Worm (Caenorhabditis elegans) whole organism, early embryonic: Measurements from ENCODE around the gene C13A2.9.
"Not testable (repeated sequence)": the region's sequence is repeated elsewhere in the genome, so short reads cannot be mapped to it uniquely, and the experiment has no call there.

Experiments
- B0310.2 ChIP-seq: sonication (generic microtip); optimal IDR thresholded peaks from 2 replicates; lab custom pipeline; 2016; ENCODE audit warnings: mild to moderate bottlenecking, missing genetic modification characterization, missing compliant biosample characterization
- F13C5.2 ChIP-seq: sonication (generic microtip); optimal IDR thresholded peaks from 2 replicates; lab custom pipeline; 2017; ENCODE audit warnings: mild to moderate bottlenecking, missing genetic modification characterization, inconsistent platforms, missing compliant biosample characterization
- aly-1 ChIP-seq: sonication (generic microtip); optimal IDR thresholded peaks from 2 replicates; lab custom pipeline; 2016; ENCODE audit warnings: missing genetic modification characterization, missing compliant biosample characterization
- ama-1 ChIP-seq: fragments of 150-350 bp; optimal IDR thresholded peaks from 2 replicates; lab custom pipeline; 2014
- ceh-13 ChIP-seq: fragments of 200-800 bp; sonication (Bioruptor generic); optimal IDR thresholded peaks from 2 replicates; lab custom pipeline; 2018; ENCODE audit warnings: mild to moderate bottlenecking, missing genetic modification characterization, missing compliant biosample characterization
- ceh-36 ChIP-seq: sonication (generic microtip); optimal IDR thresholded peaks from 2 replicates; lab custom pipeline; 2016; ENCODE audit warnings: missing genetic modification characterization, inconsistent platforms, missing compliant biosample characterization
- ets-7 ChIP-seq: sonication (generic microtip); optimal IDR thresholded peaks from 2 replicates; lab custom pipeline; 2016; ENCODE audit warnings: missing genotype, missing genetic modification characterization, missing compliant biosample characterization
- flt-1 ChIP-seq: fragments of 200-800 bp; sonication (Bioruptor generic); IDR thresholded peaks from 2 replicates; pipeline ENCODE4 v1.3.6; 2022; ENCODE audit warnings: missing genetic modification characterization, missing compliant biosample characterization
- hmbx-1 ChIP-seq: sonication (generic microtip); optimal IDR thresholded peaks from 2 replicates; lab custom pipeline; 2016; ENCODE audit warnings: mild to moderate bottlenecking, missing genetic modification characterization, missing compliant biosample characterization
- hmg-4 ChIP-seq: fragments of 200-800 bp; sonication (Bioruptor generic); optimal IDR thresholded peaks from 2 replicates; lab custom pipeline; 2018; ENCODE audit warnings: mild to moderate bottlenecking, missing genetic modification characterization, missing compliant biosample characterization
- hnd-1 ChIP-seq: sonication (generic microtip); optimal IDR thresholded peaks from 2 replicates; lab custom pipeline; 2016; ENCODE audit warnings: missing genetic modification characterization, missing compliant biosample characterization
- pes-1 ChIP-seq: fragments of 200-800 bp; sonication (Bioruptor generic); IDR thresholded peaks from 2 replicates; pipeline ENCODE4 v1.3.6; 2022; ENCODE audit warnings: missing genetic modification reagents, missing genetic modification characterization, missing compliant biosample characterization
- scrt-1 ChIP-seq: fragments of 200-800 bp; sonication (Bioruptor generic); IDR thresholded peaks from 2 replicates; pipeline ENCODE4 v1.3.6; 2022; ENCODE audit warnings: missing genetic modification characterization, missing compliant biosample characterization
- sea-1 ChIP-seq: fragments of 200-800 bp; sonication (Bioruptor generic); conservative IDR thresholded peaks from 2 replicates; pipeline ENCODE4 v1.3.6; 2022; ENCODE audit warnings: missing genetic modification characterization, missing compliant biosample characterization
- tbx-11 ChIP-seq: fragments of 200-800 bp; sonication (Bioruptor generic); IDR thresholded peaks from 2 replicates; pipeline ENCODE4 v1.3.6; 2022; ENCODE audit warnings: missing genetic modification characterization, missing compliant biosample characterization
- tbx-37 ChIP-seq: fragments of 200-800 bp; sonication (Bioruptor generic); conservative IDR thresholded peaks from 2 replicates; pipeline ENCODE4 v1.3.6; 2022; ENCODE audit warnings: missing genetic modification reagents, missing genetic modification characterization, missing compliant biosample characterization
- tra-4 ChIP-seq: sonication (generic microtip); optimal IDR thresholded peaks from 2 replicates; lab custom pipeline; 2017; ENCODE audit warnings: missing genetic modification characterization, missing compliant biosample characterization

The C13A2.9 gene

DNA sequence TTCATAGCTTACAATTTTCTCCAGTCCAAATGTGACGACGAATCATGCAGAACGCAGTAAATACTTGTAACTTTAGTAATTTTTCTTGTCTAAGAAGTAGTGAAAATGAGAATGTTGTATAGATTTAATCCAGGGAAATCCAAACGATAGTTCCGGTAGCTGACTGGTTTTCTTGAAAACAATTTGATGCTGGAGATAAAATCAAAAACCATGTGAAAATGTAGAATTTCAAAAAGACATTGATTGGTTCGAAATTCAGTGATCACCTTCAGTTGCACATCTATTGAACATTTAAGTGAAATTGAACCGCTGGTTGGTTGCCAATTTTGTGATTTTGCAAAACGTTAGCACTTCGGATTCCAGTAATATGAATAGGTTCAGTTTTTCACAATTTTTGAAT lies at the start of gene C13A2.9:
Gene C13A2.9, minus strand, starts transcription at position 101 of the 400 bp plus-strand sequence.
- TF ChIP-seq F13C5.2 (tag; lab: Kevin White, UChicago) = no peak
- no peak for TF ChIP-seq tbx-11
- no peak for TF ChIP-seq hmbx-1 (tag; lab: Kevin White, UChicago)
- TF ChIP-seq flt-1 (GFP tag; lab: Robert Waterston, UW) = no peak
- TF ChIP-seq tbx-37 (GFP tag; lab: Robert Waterston, UW) = no peak
- TF ChIP-seq ceh-36 = no peak
- no peak for TF ChIP-seq B0310.2

ce11 chrV:7313233-7313632 lies 49.3 kb upstream of the C13A2.9 start, which contains the start of gene srx-6:
srx-6 (minus strand) TSS chrV:7313333.
- TF ChIP-seq hmbx-1 (tag; lab: Kevin White, UChicago) = no peak
- no peak for TF ChIP-seq tbx-11
- TF ChIP-seq ceh-36 = no peak
- no peak for TF ChIP-seq hmg-4 (GFP tag; lab: Kevin White, UChicago)

DNA sequence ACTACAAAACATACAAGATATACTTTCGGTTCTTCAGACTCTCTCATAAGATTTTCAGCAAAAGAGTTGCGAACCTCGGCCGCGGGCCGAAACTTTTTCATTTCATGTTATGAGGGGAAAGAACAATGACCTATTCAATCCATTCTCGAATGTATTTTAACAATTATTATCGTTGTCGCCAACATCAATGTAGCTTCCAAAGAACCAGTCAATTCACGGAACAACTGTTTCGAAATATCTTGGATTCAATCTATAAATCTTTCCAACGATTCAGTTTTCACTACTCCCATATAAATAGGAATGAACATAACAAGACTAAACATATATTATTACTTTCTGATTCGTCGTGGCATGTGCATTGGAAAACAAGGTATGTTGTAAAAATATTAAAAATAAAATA lies 43.1 kb upstream of the C13A2.9 start, which contains the start of gene F07G11.1:
Gene F07G11.1, plus strand, starts transcription at position 301 of the 400 bp plus-strand sequence.
- TF ChIP-seq tra-4 = no peak
- no peak for TF ChIP-seq aly-1 (tag; lab: Kevin White, UChicago)
- no peak for TF ChIP-seq ceh-13 (GFP tag; lab: Kevin White, UChicago)
- TF ChIP-seq tbx-11 = no peak
- no peak for TF ChIP-seq ama-1 (lab: Kevin White, UChicago)
- no peak for TF ChIP-seq B0310.2
- no peak for TF ChIP-seq sea-1 (GFP tag; lab: Robert Waterston, UW)
- no peak for TF ChIP-seq tbx-37 (GFP tag; lab: Robert Waterston, UW)
- TF ChIP-seq flt-1 (GFP tag; lab: Robert Waterston, UW) = no peak
- TF ChIP-seq ceh-36 = no peak
- TF ChIP-seq hnd-1 (tag; lab: Kevin White, UChicago) = no peak
- no peak for TF ChIP-seq ets-7
- no peak for TF ChIP-seq F13C5.2 (tag; lab: Kevin White, UChicago)
- no peak for TF ChIP-seq pes-1 (GFP tag; lab: Robert Waterston, UW)

DNA sequence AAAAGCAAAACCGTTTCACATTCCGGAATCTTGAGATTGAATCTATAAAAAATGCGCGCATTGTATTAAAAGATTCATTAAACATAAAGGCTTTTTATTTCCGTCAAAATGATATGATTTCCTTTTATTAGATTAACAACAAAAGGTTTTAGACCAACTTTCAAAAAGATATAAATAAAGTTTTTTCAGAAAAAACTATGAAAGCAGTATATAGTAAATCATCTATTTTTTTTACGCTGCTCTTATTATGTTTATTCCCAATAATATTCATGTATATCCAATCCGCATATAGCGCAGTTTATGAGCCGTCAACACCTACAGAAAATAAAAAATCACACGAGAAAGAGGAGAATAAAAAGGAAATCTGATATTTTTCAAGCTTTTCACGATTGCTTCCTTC lies 40.6 kb upstream of the C13A2.9 start, which contains the start of gene F07G11.2:
Gene F07G11.2, plus strand, starts transcription at position 301 of the 400 bp plus-strand sequence.
- TF ChIP-seq ceh-13 (GFP tag; lab: Kevin White, UChicago); sea-1 (GFP tag; lab: Robert Waterston, UW); F13C5.2 (tag; lab: Kevin White, UChicago): not testable (repeated sequence)

- TF ChIP-seq ceh-13 (GFP tag; lab: Kevin White, UChicago) = no peak
- TF ChIP-seq F13C5.2 (tag; lab: Kevin White, UChicago) = no peak
- no peak for TF ChIP-seq tbx-11
- no peak for TF ChIP-seq hnd-1 (tag; lab: Kevin White, UChicago)
- no peak for TF ChIP-seq ceh-36
- no peak for TF ChIP-seq flt-1 (GFP tag; lab: Robert Waterston, UW)
- TF ChIP-seq ama-1 (lab: Kevin White, UChicago) = no peak
- no peak for TF ChIP-seq hmg-4 (GFP tag; lab: Kevin White, UChicago)
- TF ChIP-seq pes-1 (GFP tag; lab: Robert Waterston, UW) = no peak
- TF ChIP-seq tbx-37 (GFP tag; lab: Robert Waterston, UW) = no peak
- no peak for TF ChIP-seq ets-7
- TF ChIP-seq tra-4 = no peak
- no peak for TF ChIP-seq sea-1 (GFP tag; lab: Robert Waterston, UW)
- no peak for TF ChIP-seq B0310.2
These were observed 34.5 kb upstream of the C13A2.9 start, which contains the start of gene F07G11.3 for ce11 chrV:7298463-7298862. F07G11.3 (plus strand) TSS chrV:7298763.

- TF ChIP-seq ceh-13 (GFP tag; lab: Kevin White, UChicago) = no peak
- TF ChIP-seq F13C5.2 (tag; lab: Kevin White, UChicago) = no peak
- TF ChIP-seq pes-1 (GFP tag; lab: Robert Waterston, UW) = no peak
- TF ChIP-seq tra-4 = no peak
- no peak for TF ChIP-seq ceh-36
- no peak for TF ChIP-seq ama-1 (lab: Kevin White, UChicago)
These were observed 33.3 kb upstream of the C13A2.9 start, which contains the start of gene srj-32 for ce11 chrV:7297263-7297662. srj-32 (minus strand) TSS chrV:7297363.

ce11 chrV:7295270-7295669 lies 31.3 kb upstream of the C13A2.9 start, which contains the start of gene F07G11.4:
F07G11.4 (minus strand) TSS chrV:7295370.
- no peak for TF ChIP-seq hmbx-1 (tag; lab: Kevin White, UChicago)
- no peak for TF ChIP-seq pes-1 (GFP tag; lab: Robert Waterston, UW)
- no peak for TF ChIP-seq F13C5.2 (tag; lab: Kevin White, UChicago)
- TF ChIP-seq aly-1 (tag; lab: Kevin White, UChicago) = no peak
- no peak for TF ChIP-seq hmg-4 (GFP tag; lab: Kevin White, UChicago)
- no peak for TF ChIP-seq ets-7
- TF ChIP-seq ama-1 (lab: Kevin White, UChicago) = no peak
- no peak for TF ChIP-seq ceh-36
- TF ChIP-seq sea-1 (GFP tag; lab: Robert Waterston, UW) = no peak
- TF ChIP-seq tbx-37 (GFP tag; lab: Robert Waterston, UW) = no peak
- no peak for TF ChIP-seq tra-4
- no peak for TF ChIP-seq scrt-1 (GFP tag; lab: Robert Waterston, UW)

ce11 chrV:7288699-7289098 lies 24.8 kb upstream of the C13A2.9 start, which contains the start of gene C13A2.1:
C13A2.1 (plus strand) TSS chrV:7288999.
- TF ChIP-seq scrt-1 (GFP tag; lab: Robert Waterston, UW) (no peak), ets-7 (no peak), pes-1 (GFP tag; lab: Robert Waterston, UW) (no peak), aly-1 (tag; lab: Kevin White, UChicago) (no peak)
